Fruit fly (Drosophila melanogaster) whole organism, embryonic: ENCODE results near the gene MBD-R2.
A peak's percentile ranks its signal among the peaks of the same experiment; 100 is the strongest.

Experiments used
- BEAF-32 ChIP-seq: fragments of 200-800 bp; sonication (Bioruptor generic); optimal IDR thresholded peaks from 3 replicates; lab custom pipeline; 2017; ENCODE audit warnings: missing biosample characterization, missing genetic modification characterization, mild to moderate bottlenecking, moderate library complexity, missing genetic modification reagents
- C15 ChIP-seq: fragments of 200-800 bp; sonication (Bioruptor generic); IDR thresholded peaks from 3 replicates; pipeline ENCODE4 v1.3.6; 2022; ENCODE audit warnings: missing biosample characterization, missing genetic modification characterization
- CG10565 ChIP-seq: fragments of 200-800 bp; sonication (Bioruptor generic); optimal IDR thresholded peaks from 3 replicates; lab custom pipeline; 2016; ENCODE audit warnings: missing biosample characterization, mild to moderate bottlenecking, missing genetic modification characterization
- CG11560 ChIP-seq: fragments of 200-800 bp; sonication (Bioruptor generic); IDR thresholded peaks from 3 replicates; pipeline ENCODE4 v1.3.6; 2022; ENCODE audit warnings: missing biosample characterization, missing genetic modification characterization
- CG11696 ChIP-seq: fragments of 200-800 bp; sonication (Bioruptor generic); IDR thresholded peaks from 2 replicates; pipeline ENCODE4 v1.3.6; 2022; ENCODE audit warnings: missing biosample characterization, missing genetic modification characterization
- CG13296 ChIP-seq: fragments of 200-800 bp; sonication (Bioruptor generic); optimal IDR thresholded peaks from 3 replicates; lab custom pipeline; 2018; ENCODE audit warnings: missing biosample characterization, mild to moderate bottlenecking, missing genetic modification characterization
- CG15073 ChIP-seq: fragments of 200-800 bp; sonication (Bioruptor generic); optimal IDR thresholded peaks from 2 replicates; lab custom pipeline; 2016; ENCODE audit warnings: missing biosample characterization, missing genetic modification characterization
- CG16779 ChIP-seq: fragments of 200-800 bp; sonication (Bioruptor generic); IDR thresholded peaks from 2 replicates; pipeline ENCODE4 v1.3.6; 2022; ENCODE audit warnings: missing biosample characterization, missing genetic modification characterization
- CG16815 ChIP-seq: fragments of 200-800 bp; sonication (Bioruptor generic); optimal IDR thresholded peaks from 3 replicates; lab custom pipeline; 2017; ENCODE audit warnings: missing biosample characterization, mild to moderate bottlenecking, missing genetic modification characterization
- CG2199 ChIP-seq: fragments of 200-800 bp; sonication (Bioruptor generic); IDR thresholded peaks from 3 replicates; pipeline ENCODE4 v1.3.6; 2022; ENCODE audit warnings: missing biosample characterization, missing genetic modification characterization
- CG2202 ChIP-seq: fragments of 200-800 bp; sonication (Bioruptor generic); optimal IDR thresholded peaks from 2 replicates; lab custom pipeline; 2018; ENCODE audit warnings: missing biosample characterization, mild to moderate bottlenecking, missing genetic modification characterization
- CG31224 ChIP-seq: fragments of 200-800 bp; sonication (Bioruptor generic); IDR thresholded peaks from 2 replicates; pipeline ENCODE4 v1.3.6; 2022; ENCODE audit warnings: missing biosample characterization, missing genetic modification characterization
- CG3281 ChIP-seq: fragments of 200-800 bp; sonication (Bioruptor generic); optimal IDR thresholded peaks from 3 replicates; lab custom pipeline; 2017; ENCODE audit warnings: missing biosample characterization, mild to moderate bottlenecking, missing genetic modification characterization
- CG3995 ChIP-seq: fragments of 200-800 bp; sonication (Bioruptor generic); optimal IDR thresholded peaks from 3 replicates; lab custom pipeline; 2016; ENCODE audit warnings: missing biosample characterization, missing genetic modification characterization
- CG4820 ChIP-seq: fragments of 200-800 bp; sonication (Bioruptor generic); optimal IDR thresholded peaks from 3 replicates; lab custom pipeline; 2016; ENCODE audit warnings: missing biosample characterization, missing genetic modification characterization
- CG6689 ChIP-seq: fragments of 200-800 bp; sonication (Bioruptor generic); IDR thresholded peaks from 2 replicates; pipeline ENCODE4 v1.3.6; 2022; ENCODE audit warnings: missing biosample characterization, missing genetic modification characterization
- CG7271 ChIP-seq: fragments of 200-800 bp; sonication (Bioruptor generic); optimal IDR thresholded peaks from 2 replicates; lab custom pipeline; 2018; ENCODE audit warnings: missing biosample characterization, mild to moderate bottlenecking, missing genetic modification characterization, moderate library complexity
- CG7786 ChIP-seq: fragments of 200-800 bp; sonication (Bioruptor generic); optimal IDR thresholded peaks from 2 replicates; lab custom pipeline; 2016; ENCODE audit warnings: missing biosample characterization, missing genetic modification characterization
- Hand ChIP-seq: fragments of 200-800 bp; sonication (Bioruptor generic); optimal IDR thresholded peaks from 2 replicates; lab custom pipeline; 2017; ENCODE audit warnings: mild to moderate bottlenecking, missing biosample characterization, missing genetic modification reagents, missing genetic modification characterization
- NFAT ChIP-seq: fragments of 200-800 bp; sonication (Bioruptor generic); IDR thresholded peaks from 2 replicates; pipeline ENCODE4 v1.3.6; 2022; ENCODE audit warnings: missing biosample characterization, missing genetic modification characterization
- Nf-YB ChIP-seq: fragments of 200-800 bp; sonication (Bioruptor generic); optimal IDR thresholded peaks from 3 replicates; lab custom pipeline; 2019; ENCODE audit warnings: missing biosample characterization, mild to moderate bottlenecking, missing genetic modification characterization, moderate library complexity
- NfI ChIP-seq: fragments of 200-800 bp; sonication (Bioruptor generic); optimal IDR thresholded peaks from 3 replicates; lab custom pipeline; 2018; ENCODE audit warnings: missing biosample characterization, mild to moderate bottlenecking, missing genetic modification characterization, moderate library complexity
- Opbp ChIP-seq: fragments of 200-800 bp; sonication (Bioruptor generic); IDR thresholded peaks from 3 replicates; pipeline ENCODE4 v1.3.6; 2022; ENCODE audit warnings: missing biosample characterization, missing genetic modification characterization; ENCODE audit not compliant: partially characterized antibody
- Side ChIP-seq: fragments of 200-800 bp; sonication (Bioruptor generic); optimal IDR thresholded peaks from 2 replicates; lab custom pipeline; 2016; ENCODE audit warnings: missing biosample characterization, missing genetic modification characterization
- Sox102F ChIP-seq: fragments of 200-800 bp; sonication (Bioruptor generic); optimal IDR thresholded peaks from 2 replicates; lab custom pipeline; 2018; ENCODE audit warnings: missing biosample characterization, mild to moderate bottlenecking, missing genetic modification characterization, moderate library complexity
- TFAM ChIP-seq: fragments of 200-800 bp; sonication (Bioruptor generic); optimal IDR thresholded peaks from 2 replicates; lab custom pipeline; 2017; ENCODE audit warnings: missing biosample characterization, missing genetic modification characterization, inconsistent platforms
- aop ChIP-seq: fragments of 200-800 bp; sonication (Bioruptor generic); IDR thresholded peaks from 2 replicates; pipeline ENCODE4 v1.3.6; 2022; ENCODE audit warnings: missing biosample characterization, missing genetic modification characterization
- ci ChIP-seq: fragments of 200-800 bp; sonication (Bioruptor generic); IDR thresholded peaks from 3 replicates; pipeline ENCODE4 v1.3.6; 2022; ENCODE audit warnings: missing biosample characterization, missing genetic modification characterization
- disco-r ChIP-seq: fragments of 200-800 bp; sonication (Bioruptor generic); optimal IDR thresholded peaks from 2 replicates; lab custom pipeline; 2016; ENCODE audit warnings: missing biosample characterization, missing genetic modification characterization
- dysf ChIP-seq: fragments of 200-800 bp; sonication (Bioruptor generic); IDR thresholded peaks from 3 replicates; pipeline ENCODE4 v1.3.6; 2022; ENCODE audit warnings: missing biosample characterization, missing genetic modification characterization
- en ChIP-seq: fragments of 200-800 bp; sonication (Bioruptor generic); optimal IDR thresholded peaks from 2 replicates; lab custom pipeline; 2016; ENCODE audit warnings: missing biosample characterization, missing genetic modification characterization
- gce ChIP-seq: fragments of 200-800 bp; sonication (Bioruptor generic); IDR thresholded peaks from 3 replicates; pipeline ENCODE4 v1.3.6; 2022; ENCODE audit warnings: missing biosample characterization, missing genetic modification characterization
- gsb-n ChIP-seq: fragments of 200-800 bp; sonication (Bioruptor generic); optimal IDR thresholded peaks from 3 replicates; lab custom pipeline; 2018; ENCODE audit warnings: missing biosample characterization, mild to moderate bottlenecking, missing genetic modification characterization
- h ChIP-seq: fragments of >200 bp; optimal IDR thresholded peaks from 2 replicates; lab custom pipeline; 2017
- hbn ChIP-seq: fragments of 200-800 bp; sonication (Bioruptor generic); IDR thresholded peaks from 2 replicates; pipeline ENCODE4 v1.3.6; 2022; ENCODE audit warnings: missing biosample characterization, missing genetic modification characterization; ENCODE audit not compliant: partially characterized antibody
- inv ChIP-seq: fragments of 200-800 bp; sonication (Bioruptor generic); IDR thresholded peaks from 2 replicates; pipeline ENCODE4 v1.3.6; 2022; ENCODE audit warnings: missing biosample characterization, missing genetic modification characterization; ENCODE audit not compliant: partially characterized antibody
- jumu ChIP-seq: fragments of 200-800 bp; sonication (Bioruptor generic); optimal IDR thresholded peaks from 3 replicates; lab custom pipeline; 2016; ENCODE audit warnings: missing biosample characterization, missing genetic modification characterization
- kah ChIP-seq: fragments of 200-800 bp; sonication (Bioruptor generic); optimal IDR thresholded peaks from 2 replicates; lab custom pipeline; 2018; ENCODE audit warnings: missing biosample characterization, mild to moderate bottlenecking, missing genetic modification characterization
- kni ChIP-seq: fragments of 200-800 bp; sonication (Bioruptor generic); optimal IDR thresholded peaks from 3 replicates; lab custom pipeline; 2017; ENCODE audit warnings: mild to moderate bottlenecking, missing biosample characterization, missing genetic modification reagents, missing genetic modification characterization
- maf-S ChIP-seq: fragments of 200-800 bp; sonication (Bioruptor generic); optimal IDR thresholded peaks from 2 replicates; lab custom pipeline; 2016; ENCODE audit warnings: missing biosample characterization, missing genetic modification characterization
- odd ChIP-seq: fragments of 200-800 bp; sonication (Bioruptor generic); optimal IDR thresholded peaks from 2 replicates; lab custom pipeline; 2017; ENCODE audit warnings: missing biosample characterization, mild to moderate bottlenecking, missing genetic modification characterization
- otp ChIP-seq: fragments of 200-800 bp; sonication (Bioruptor generic); IDR thresholded peaks from 3 replicates; pipeline ENCODE4, ENCODE4 v1.3.6; 2022; ENCODE audit warnings: missing biosample characterization, missing genetic modification characterization
- pho ChIP-seq: fragments of 200-800 bp; sonication (Bioruptor generic); optimal IDR thresholded peaks from 2 replicates; lab custom pipeline; 2016; ENCODE audit warnings: missing biosample characterization, missing genetic modification characterization
- ranshi ChIP-seq: fragments of 200-800 bp; sonication (Bioruptor generic); IDR thresholded peaks from 2 replicates; pipeline ENCODE4 v1.3.6; 2022; ENCODE audit warnings: missing biosample characterization, missing genetic modification characterization
- repo ChIP-seq: fragments of 200-800 bp; sonication (Bioruptor generic); optimal IDR thresholded peaks from 2 replicates; lab custom pipeline; 2016; ENCODE audit warnings: missing biosample characterization, missing genetic modification characterization
- sens-2 ChIP-seq: fragments of 200-800 bp; sonication (Bioruptor generic); IDR thresholded peaks from 2 replicates; pipeline ENCODE4 v1.3.6; 2022; ENCODE audit warnings: missing biosample characterization, missing genetic modification characterization
- slbo ChIP-seq: fragments of 200-800 bp; sonication (Bioruptor generic); IDR thresholded peaks from 2 replicates; pipeline ENCODE4 v1.3.6; 2022; ENCODE audit warnings: missing biosample characterization, missing genetic modification characterization
- sob ChIP-seq: fragments of 200-800 bp; sonication (Bioruptor generic); IDR thresholded peaks from 2 replicates; pipeline ENCODE4 v1.3.6; 2022; ENCODE audit warnings: missing biosample characterization, missing genetic modification characterization
- sug ChIP-seq: fragments of 200-800 bp; optimal IDR thresholded peaks from 2 replicates; lab custom pipeline; 2019; ENCODE audit warnings: missing biosample characterization, mild to moderate bottlenecking, missing genetic modification characterization, moderate library complexity
- vvl ChIP-seq: fragments of 200-800 bp; sonication (Bioruptor generic); IDR thresholded peaks from 2 replicates; pipeline ENCODE4 v1.3.6; 2022; ENCODE audit warnings: missing biosample characterization, missing genetic modification characterization
- yki ChIP-seq: fragments of >200 bp; optimal IDR thresholded peaks from 3 replicates; lab custom pipeline; 2018

The MBD-R2 gene

DNA sequence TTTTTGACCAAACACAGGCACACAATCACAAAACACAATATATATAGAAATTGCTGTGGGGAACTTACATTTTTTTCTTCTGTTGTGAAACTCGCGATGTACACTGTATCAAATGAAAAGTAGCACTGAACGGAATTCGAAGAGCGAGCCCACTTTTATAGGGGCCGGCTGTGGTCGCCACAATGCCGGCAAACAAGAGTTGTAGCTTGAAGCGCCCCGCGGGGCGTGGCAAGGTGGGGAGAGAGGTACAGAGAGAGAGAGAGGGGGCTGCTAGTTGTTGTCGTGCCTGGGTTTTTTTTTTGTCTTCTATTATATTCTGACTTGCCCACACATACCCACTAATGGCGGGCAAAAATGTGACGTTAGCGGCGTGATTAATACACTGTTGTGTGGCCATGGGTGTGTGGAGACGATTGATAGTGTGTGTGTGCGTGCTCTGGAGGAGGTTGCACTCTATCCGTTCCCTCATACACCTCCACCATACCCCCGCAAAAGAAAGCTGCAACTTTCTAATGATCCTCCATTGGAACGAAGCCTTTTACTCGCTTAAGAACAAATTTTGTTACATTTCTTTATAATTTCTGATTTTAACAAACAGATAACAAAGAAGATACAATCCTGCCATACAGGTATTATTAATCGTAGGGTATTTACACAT lies 13.2 kb upstream of the MBD-R2 start, which contains the start of gene GstD1 (continued):
- TF ChIP-seq gsb-n (tag; lab: Kevin White, UChicago) (no peak), CG2202 (no peak), gce (GFP tag; lab: Robert Waterston, UW) (no peak), yki (lab: Kevin White, UChicago) (no peak), odd (GFP tag; lab: Kevin White, UChicago) (no peak), CG11560 (tag; lab: Robert Waterston, UW) (no peak), dysf (GFP tag; lab: Robert Waterston, UW) (peak; percentile 59), ci (GFP tag; lab: Robert Waterston, UW) (peak; percentile 63; the same call in 2 of the 3 replicates), slbo (no peak; the same call in none of the 2 replicates), CG16815 (GFP tag; lab: Kevin White, UChicago) (no peak), maf-S (GFP tag; lab: Kevin White, UChicago) (no peak), TFAM (GFP tag; lab: Kevin White, UChicago) (no peak), Hand (GFP tag; lab: Kevin White, UChicago) (no peak), Opbp (peak; percentile 35; the same call in 2 of the 3 replicates), en (GFP tag; lab: Kevin White, UChicago) (no peak), sug (tag; lab: Kevin White, UChicago) (peak; percentile 56), BEAF-32 (GFP tag; lab: Kevin White, UChicago) (no peak), CG3281 (GFP tag; lab: Kevin White, UChicago) (peak; percentile 58), CG31224 (peak; percentile 17; the same call in 1 of the 2 replicates), pho (GFP tag; lab: Kevin White, UChicago) (peak; percentile 19), CG6689 (GFP tag; lab: Robert Waterston, UW) (no peak), vvl (GFP tag; lab: Robert Waterston, UW) (peak; percentile 44; the same call in 1 of the 2 replicates), ranshi (GFP tag; lab: Robert Waterston, UW) (no peak; the same call in 1 of the 2 replicates), Sox102F (GFP tag; lab: Kevin White, UChicago) (peak; percentile 29), NFAT (peak; percentile 79), CG15073 (GFP tag; lab: Kevin White, UChicago) (no peak), CG7271 (tag; lab: Kevin White, UChicago) (no peak), disco-r (GFP tag; lab: Kevin White, UChicago) (no peak), otp (GFP tag; lab: Robert Waterston, UW) (no peak), NfI (GFP tag; lab: Kevin White, UChicago) (peak; percentile 31), Side (peak; percentile 2), C15 (GFP tag; lab: Robert Waterston, UW) (no peak), Nf-YB (no peak), sens-2 (GFP tag; lab: Robert Waterston, UW) (no peak), h (lab: Kevin White, UChicago) (no peak), aop (GFP tag; lab: Robert Waterston, UW) (no peak), CG16779 (GFP tag; lab: Robert Waterston, UW) (no peak), repo (peak; percentile 33), CG10565 (GFP tag; lab: Kevin White, UChicago) (no peak), CG4820 (GFP tag; lab: Kevin White, UChicago) (peak; percentile 3), kah (no peak), hbn (GFP tag; lab: Robert Waterston, UW) (no peak), inv (GFP tag; lab: Robert Waterston, UW) (peak; percentile 45; the same call in 1 of the 2 replicates), CG7786 (GFP tag; lab: Kevin White, UChicago) (peak; percentile 26), CG13296 (GFP tag; lab: Kevin White, UChicago) (no peak), CG2199 (GFP tag; lab: Robert Waterston, UW) (peak; percentile 90; the same call in 2 of the 3 replicates), jumu (peak; percentile 39), sob (GFP tag; lab: Robert Waterston, UW) (no peak), kni (GFP tag; lab: Kevin White, UChicago) (peak; percentile 39), CG11696 (GFP tag; lab: Robert Waterston, UW) (peak; percentile 79), CG3995 (GFP tag; lab: Kevin White, UChicago) (peak; percentile 49)
